Worm (Caenorhabditis elegans) whole organism, L1 larva: ENCODE measurements around the gene Y75B8A.44.
A peak's percentile ranks its signal among the peaks of the same experiment; 100 is the strongest.

Experiments used
- C04F5.9 ChIP-seq: sonication (generic microtip); optimal IDR thresholded peaks from 2 replicates; lab custom pipeline; 2016; ENCODE audit warnings: missing genetic modification characterization, missing compliant biosample characterization
- aha-1 ChIP-seq: fragments of 150-350 bp; optimal IDR thresholded peaks from 2 replicates; lab custom pipeline; 2014; ENCODE audit warnings: missing biosample characterization, missing genetic modification characterization
- alr-1 ChIP-seq: fragments of 200-800 bp; sonication (Bioruptor generic); optimal IDR thresholded peaks from 2 replicates; lab custom pipeline; 2018; ENCODE audit warnings: borderline replicate concordance, mild to moderate bottlenecking, missing genetic modification characterization, missing compliant biosample characterization
- aly-2 ChIP-seq: fragments of 150-350 bp; optimal IDR thresholded peaks from 2 replicates; lab custom pipeline; 2014; ENCODE audit warnings: missing biosample characterization, missing genetic modification characterization
- blmp-1 ChIP-seq: fragments of 150-350 bp; optimal IDR thresholded peaks from 2 replicates; lab custom pipeline; 2014; ENCODE audit warnings: missing biosample characterization, missing genetic modification characterization
- ceh-63 ChIP-seq: fragments of 200-800 bp; sonication (Bioruptor generic); optimal IDR thresholded peaks from 2 replicates; lab custom pipeline; 2018; ENCODE audit warnings: mild to moderate bottlenecking, missing genetic modification characterization, missing compliant biosample characterization
- ceh-8 ChIP-seq: fragments of 200-800 bp; sonication (Bioruptor generic); optimal IDR thresholded peaks from 2 replicates; lab custom pipeline; 2018; ENCODE audit warnings: mild to moderate bottlenecking, missing genetic modification characterization, moderate library complexity, missing compliant biosample characterization
- ceh-88 ChIP-seq: fragments of 200-800 bp; sonication (Bioruptor generic); IDR thresholded peaks from 2 replicates; pipeline ENCODE4 v1.3.6; 2022; ENCODE audit warnings: missing genetic modification characterization, missing compliant biosample characterization
- ceh-90 ChIP-seq: sonication (generic microtip); optimal IDR thresholded peaks from 2 replicates; lab custom pipeline; 2016; ENCODE audit warnings: missing genetic modification characterization, missing compliant biosample characterization
- ces-1 ChIP-seq: fragments of 150-350 bp; optimal IDR thresholded peaks from 2 replicates; lab custom pipeline; 2014; ENCODE audit warnings: missing biosample characterization, missing genetic modification reagents, missing genetic modification characterization
- dsc-1 ChIP-seq: sonication (generic microtip); optimal IDR thresholded peaks from 2 replicates; lab custom pipeline; 2016; ENCODE audit warnings: mild to moderate bottlenecking, missing genetic modification characterization, missing compliant biosample characterization
- efl-1 ChIP-seq, 4 experiments: fragments of 150-350 bp; optimal IDR thresholded peaks in 3 of 4; peaks in 1 of 4; 1 replicate in 1 of 4; 2 replicates in 3 of 4; lab custom pipeline; 2014; ENCODE audit warnings: missing biosample characterization in 2 of 4, missing genetic modification characterization in 2 of 4, missing genetic modification reagents in 2 of 4
- egl-13 ChIP-seq: sonication (generic microtip); optimal IDR thresholded peaks from 2 replicates; lab custom pipeline; 2016; ENCODE audit warnings: missing genotype, missing genetic modification reagents, missing genetic modification characterization, missing compliant biosample characterization
- elt-2 ChIP-seq: sonication (generic microtip); optimal IDR thresholded peaks from 2 replicates; lab custom pipeline; 2016; ENCODE audit warnings: missing genetic modification characterization, mild to moderate bottlenecking, inconsistent platforms, missing compliant biosample characterization, missing genetic modification reagents
- elt-3 ChIP-seq, 6 experiments: fragments of 150-350 bp in 1 of 6; sonication (generic microtip); optimal IDR thresholded peaks; 2 replicates each; lab custom pipeline; 2017 to 2018; ENCODE audit warnings: missing biosample characterization in 6 of 6, missing genetic modification characterization in 6 of 6, inconsistent platforms in 1 of 6
- ets-5 ChIP-seq: fragments of 200-800 bp; sonication (Bioruptor generic); IDR thresholded peaks from 2 replicates; pipeline ENCODE4 v1.3.6; 2022; ENCODE audit warnings: missing genetic modification characterization, missing compliant biosample characterization
- fos-1 ChIP-seq: fragments of 150-350 bp; optimal IDR thresholded peaks from 2 replicates; lab custom pipeline; 2014; ENCODE audit warnings: missing biosample characterization, missing genetic modification characterization
- hlh-17 ChIP-seq: fragments of 200-800 bp; sonication (Bioruptor generic); optimal IDR thresholded peaks from 2 replicates; lab custom pipeline; 2018; ENCODE audit warnings: missing genetic modification characterization, mild to moderate bottlenecking, missing compliant biosample characterization, moderate library complexity, borderline replicate concordance
- hpl-2 ChIP-seq: fragments of 150-350 bp; optimal IDR thresholded peaks from 2 replicates; lab custom pipeline; 2014; ENCODE audit warnings: missing biosample characterization, missing genetic modification reagents, missing genetic modification characterization
- jun-1 ChIP-seq: fragments of 150-350 bp; optimal IDR thresholded peaks from 2 replicates; lab custom pipeline; 2014; ENCODE audit warnings: missing biosample characterization, missing genetic modification reagents, missing genetic modification characterization
- lin-13 ChIP-seq: fragments of 150-350 bp; optimal IDR thresholded peaks from 2 replicates; lab custom pipeline; 2014; ENCODE audit warnings: missing biosample characterization, missing genetic modification reagents, missing genetic modification characterization
- lin-14 ChIP-seq: fragments of 200-800 bp; sonication (Bioruptor generic); optimal IDR thresholded peaks from 2 replicates; lab custom pipeline; 2018; ENCODE audit warnings: mild to moderate bottlenecking, missing genetic modification characterization, moderate library complexity, missing compliant biosample characterization
- lin-15B ChIP-seq: fragments of 150-350 bp; sonication (generic microtip); optimal IDR thresholded peaks from 3 replicates; lab custom pipeline; 2014; ENCODE audit warnings: missing biosample characterization, missing genetic modification characterization
- lin-35 ChIP-seq, 2 experiments: fragments of 150-350 bp; optimal IDR thresholded peaks; 2 replicates each; lab custom pipeline; 2014; ENCODE audit warnings: missing biosample characterization in 2 of 2, missing genetic modification characterization in 2 of 2, missing genetic modification reagents in 2 of 2
- lin-39 ChIP-seq: fragments of 150-350 bp; optimal IDR thresholded peaks from 2 replicates; lab custom pipeline; 2014; ENCODE audit warnings: missing biosample characterization, missing genetic modification reagents, missing genetic modification characterization
- mef-2 ChIP-seq: fragments of 150-350 bp; optimal IDR thresholded peaks from 2 replicates; lab custom pipeline; 2014; ENCODE audit warnings: missing biosample characterization, missing genetic modification characterization
- nhr-11 ChIP-seq: fragments of 150-350 bp; optimal IDR thresholded peaks from 2 replicates; lab custom pipeline; 2014; ENCODE audit warnings: missing biosample characterization, missing genetic modification characterization
- nhr-12 ChIP-seq: sonication (generic microtip); optimal IDR thresholded peaks from 2 replicates; lab custom pipeline; 2017; ENCODE audit warnings: missing biosample characterization, missing genetic modification characterization
- nhr-19 ChIP-seq: fragments of 200-800 bp; sonication (Bioruptor generic); conservative IDR thresholded peaks from 2 replicates; pipeline ENCODE4 v1.3.6; 2022; ENCODE audit warnings: missing genetic modification characterization, missing compliant biosample characterization
- nhr-47 ChIP-seq: sonication (generic microtip); optimal IDR thresholded peaks from 2 replicates; lab custom pipeline; 2016; ENCODE audit warnings: mild to moderate bottlenecking, missing genetic modification characterization, moderate library complexity, missing compliant biosample characterization
- nhr-71 ChIP-seq: sonication (generic microtip); optimal IDR thresholded peaks from 2 replicates; lab custom pipeline; 2016; ENCODE audit warnings: mild to moderate bottlenecking, missing genetic modification characterization, moderate library complexity, missing compliant biosample characterization
- nhr-77 ChIP-seq: fragments of 150-350 bp; optimal IDR thresholded peaks from 2 replicates; lab custom pipeline; 2014; ENCODE audit warnings: missing biosample characterization, missing genetic modification characterization
- nhr-85 ChIP-seq: sonication (generic microtip); peaks from one replicate; lab custom pipeline; 2016; ENCODE audit warnings: missing genetic modification characterization, inconsistent platforms, missing compliant biosample characterization
- nhr-90 ChIP-seq: sonication (generic microtip); optimal IDR thresholded peaks from 2 replicates; lab custom pipeline; 2016; ENCODE audit warnings: mild to moderate bottlenecking, missing genetic modification characterization, missing compliant biosample characterization; ENCODE audit not compliant: poor library complexity
- pag-3 ChIP-seq: sonication (generic microtip); optimal IDR thresholded peaks from 2 replicates; lab custom pipeline; 2017; ENCODE audit warnings: missing genetic modification characterization, mild to moderate bottlenecking, missing compliant biosample characterization, antibody characterized with exemption, borderline replicate concordance; ENCODE audit not compliant: insufficient read depth
- pqm-1 ChIP-seq: sonication (generic microtip); optimal IDR thresholded peaks from 3 replicates; lab custom pipeline; 2017; ENCODE audit warnings: missing biosample characterization, missing genetic modification characterization
- snpc-4 ChIP-seq: fragments of 150-350 bp; optimal IDR thresholded peaks from 2 replicates; lab custom pipeline; 2014; ENCODE audit warnings: missing biosample characterization, missing genetic modification characterization
- snu-23 ChIP-seq: sonication (generic microtip); optimal IDR thresholded peaks from 2 replicates; lab custom pipeline; 2016; ENCODE audit warnings: missing genetic modification characterization, missing compliant biosample characterization
- sptf-1 ChIP-seq: fragments of 150-350 bp; optimal IDR thresholded peaks from 2 replicates; lab custom pipeline; 2014; ENCODE audit warnings: missing biosample characterization, missing genetic modification characterization
- sup-37 ChIP-seq: fragments of 200-800 bp; sonication (Bioruptor generic); optimal IDR thresholded peaks from 2 replicates; lab custom pipeline; 2018; ENCODE audit warnings: mild to moderate bottlenecking, missing genetic modification characterization, missing compliant biosample characterization
- swsn-7 ChIP-seq: sonication (generic microtip); optimal IDR thresholded peaks from 2 replicates; lab custom pipeline; 2016; ENCODE audit warnings: missing genetic modification characterization, missing compliant biosample characterization
- tbx-2 ChIP-seq: sonication (generic microtip); optimal IDR thresholded peaks from 2 replicates; lab custom pipeline; 2016; ENCODE audit warnings: missing genetic modification characterization, missing compliant biosample characterization
- zag-1 ChIP-seq: fragments of 150-350 bp; optimal IDR thresholded peaks from 2 replicates; lab custom pipeline; 2014; ENCODE audit warnings: missing biosample characterization, missing genetic modification characterization
- zip-4 ChIP-seq: fragments of 200-800 bp; sonication (Bioruptor generic); optimal IDR thresholded peaks from 2 replicates; lab custom pipeline; 2018; ENCODE audit warnings: mild to moderate bottlenecking, missing genetic modification characterization, moderate library complexity, missing compliant biosample characterization
- ztf-4 ChIP-seq: fragments of 150-350 bp; optimal IDR thresholded peaks from 2 replicates; lab custom pipeline; 2014; ENCODE audit warnings: missing biosample characterization, missing genetic modification characterization

Y75B8A.44 gene

ce11 chrIII:12226089-12226682 is 31.9 kb downstream of the Y75B8A.44 start, which contains the start of the genes Y75B8A.18 and Y75B8A.19 (continued):
- TF ChIP-seq nhr-77 (tag; lab: Kevin White, UChicago), result no peak
- no peak for TF ChIP-seq nhr-85 (tag; lab: Kevin White, UChicago)
- peak; percentile 80 to 95 for TF ChIP-seq efl-1 (optimal IDR thresholded peaks at IDR 0.05; lab: Kevin White, UChicago)
- TF ChIP-seq efl-1 (GFP tag; optimal IDR thresholded peaks at IDR 0.05 in 1 of 2; lab: Kevin White, UChicago), result peak; percentile 95 to 99
- TF ChIP-seq snu-23 (GFP tag; lab: Kevin White, UChicago), result peak; percentile 68
- TF ChIP-seq nhr-47 (tag; lab: Kevin White, UChicago), result peak; percentile 82
- no peak for TF ChIP-seq zag-1 (tag; lab: Kevin White, UChicago)
- no peak for TF ChIP-seq hlh-17 (GFP tag; lab: Kevin White, UChicago)
- no peak for TF ChIP-seq C04F5.9 (tag; lab: Kevin White, UChicago)
- TF ChIP-seq ceh-90, result no peak
- peak; percentile 45 for TF ChIP-seq lin-39 (tag; lab: Kevin White, UChicago)
- no peak for TF ChIP-seq zip-4 (GFP tag; lab: Kevin White, UChicago)
- TF ChIP-seq ets-5 (GFP tag; lab: Robert Waterston, UW), result no peak
- TF ChIP-seq nhr-90 (tag; lab: Kevin White, UChicago), result peak; percentile 54
- TF ChIP-seq jun-1 (tag; lab: Kevin White, UChicago), result no peak
- peak; percentile 59 for TF ChIP-seq lin-15B (tag; lab: Kevin White, UChicago)
- TF ChIP-seq egl-13 (tag; lab: Kevin White, UChicago), result peak; percentile 38
- TF ChIP-seq lin-13 (GFP tag; lab: Kevin White, UChicago), result no peak
- peak; percentile 71 for TF ChIP-seq tbx-2 (tag; lab: Kevin White, UChicago)
- TF ChIP-seq hpl-2 (GFP tag; lab: Kevin White, UChicago), result no peak
- TF ChIP-seq ztf-4 (tag; lab: Kevin White, UChicago), result no peak
- no peak for TF ChIP-seq pag-3 (tag; lab: Kevin White, UChicago)
- no peak for TF ChIP-seq blmp-1 (tag; lab: Kevin White, UChicago)
- TF ChIP-seq elt-3 (tag; optimal IDR thresholded peaks at IDR 0.05; lab: Kevin White, UChicago), result no peak
- TF ChIP-seq nhr-19 (GFP tag; lab: Robert Waterston, UW), result peak; percentile 69
- no peak for TF ChIP-seq ces-1
- TF ChIP-seq mef-2 (tag; lab: Kevin White, UChicago), result no peak
- peak; percentile 4 for TF ChIP-seq ceh-8
- no peak for TF ChIP-seq sup-37 (GFP tag; lab: Kevin White, UChicago)
- no peak for TF ChIP-seq lin-14
- peak; percentile 2 for TF ChIP-seq fos-1 (tag; lab: Kevin White, UChicago)
- no peak for TF ChIP-seq ceh-88 (GFP tag; lab: Robert Waterston, UW)
- TF ChIP-seq nhr-71 (tag; lab: Kevin White, UChicago), result peak; percentile 78
- no peak for TF ChIP-seq alr-1 (tag; lab: Kevin White, UChicago)
- TF ChIP-seq dsc-1, result peak; percentile 53
- TF ChIP-seq snpc-4 (tag; lab: Kevin White, UChicago), result peak; percentile 65
- TF ChIP-seq pqm-1 (tag; lab: Kevin White, UChicago), result no peak
- no peak for TF ChIP-seq sptf-1
- peak; percentile 54 for TF ChIP-seq swsn-7 (tag; lab: Kevin White, UChicago)
- TF ChIP-seq ceh-63 (GFP tag; lab: Kevin White, UChicago), result no peak
- TF ChIP-seq aha-1 (tag; lab: Kevin White, UChicago), result no peak
- no peak for TF ChIP-seq elt-2 (tag; lab: Kevin White, UChicago)
- TF ChIP-seq nhr-12, result no peak
- no peak for TF ChIP-seq aly-2
- peak; percentile 94 to 97 for TF ChIP-seq lin-35 (GFP tag; optimal IDR thresholded peaks at IDR 0.05; lab: Kevin White, UChicago)
- no peak for TF ChIP-seq nhr-11 (tag; lab: Kevin White, UChicago)
